Fruit fly (Drosophila melanogaster) whole organism, embryonic: Measurements from ENCODE around the gene CG10841.
A peak's percentile ranks its signal among the peaks of the same experiment; 100 is the strongest.

Experiments used
- Bteb2 ChIP-seq: fragments of 200-800 bp; sonication (Bioruptor generic); optimal IDR thresholded peaks from 2 replicates; lab custom pipeline; 2016; ENCODE audit warnings: missing biosample characterization, missing genetic modification characterization
- CG10979 ChIP-seq: fragments of 200-800 bp; sonication (Bioruptor generic); optimal IDR thresholded peaks from 2 replicates; lab custom pipeline; 2018; ENCODE audit warnings: missing biosample characterization, mild to moderate bottlenecking, missing genetic modification characterization, moderate library complexity
- CG11560 ChIP-seq: fragments of 200-800 bp; sonication (Bioruptor generic); IDR thresholded peaks from 3 replicates; pipeline ENCODE4 v1.3.6; 2022; ENCODE audit warnings: missing biosample characterization, missing genetic modification characterization
- CG13123 ChIP-seq: fragments of 200-800 bp; sonication (Bioruptor generic); optimal IDR thresholded peaks from 2 replicates; lab custom pipeline; 2016; ENCODE audit warnings: missing biosample characterization, missing genetic modification characterization
- CG16813 ChIP-seq: fragments of 200-800 bp; sonication (Bioruptor generic); IDR thresholded peaks from 3 replicates; pipeline ENCODE4 v1.3.6; 2022; ENCODE audit warnings: missing biosample characterization, missing genetic modification characterization; ENCODE audit not compliant: partially characterized antibody
- CG17568 ChIP-seq: fragments of 200-800 bp; sonication (Bioruptor generic); optimal IDR thresholded peaks from 2 replicates; lab custom pipeline; 2018; ENCODE audit warnings: missing biosample characterization, mild to moderate bottlenecking, missing genetic modification characterization, moderate library complexity
- CG2129 ChIP-seq: fragments of 200-800 bp; sonication (Bioruptor generic); IDR thresholded peaks from 2 replicates; pipeline ENCODE4 v1.3.6; 2022; ENCODE audit warnings: missing biosample characterization, missing genetic modification characterization; ENCODE audit not compliant: partially characterized antibody
- CG4617 ChIP-seq: fragments of 200-800 bp; sonication (Bioruptor generic); optimal IDR thresholded peaks from 3 replicates; lab custom pipeline; 2016; ENCODE audit warnings: missing biosample characterization, missing genetic modification characterization, borderline replicate concordance
- CG7928 ChIP-seq: fragments of 200-800 bp; sonication (Bioruptor generic); optimal IDR thresholded peaks from 2 replicates; lab custom pipeline; 2017; ENCODE audit warnings: missing biosample characterization, mild to moderate bottlenecking, missing genetic modification characterization
- CG7963 ChIP-seq: fragments of 200-800 bp; sonication (Bioruptor generic); IDR thresholded peaks from 3 replicates; pipeline ENCODE4 v1.3.6; 2022; ENCODE audit warnings: missing biosample characterization, missing genetic modification characterization; ENCODE audit not compliant: partially characterized antibody
- CG8944 ChIP-seq: fragments of 200-800 bp; sonication (Bioruptor generic); optimal IDR thresholded peaks from 3 replicates; lab custom pipeline; 2016; ENCODE audit warnings: missing biosample characterization, missing genetic modification characterization
- CkIIα-i1 ChIP-seq: fragments of 200-800 bp; sonication (Bioruptor generic); IDR thresholded peaks from 2 replicates; pipeline ENCODE4 v1.3.6; 2022; ENCODE audit warnings: missing biosample characterization, missing genetic modification characterization
- D ChIP-seq, 2 experiments: fragments of 200-800 bp in 1 of 2; fragments of >200 bp in 1 of 2; sonication (Bioruptor generic) in 1 of 2; optimal IDR thresholded peaks; 2 replicates in 1 of 2; 3 replicates in 1 of 2; lab custom pipeline; 2017; ENCODE audit warnings: mild to moderate bottlenecking in 1 of 2, missing biosample characterization in 1 of 2, missing genetic modification characterization in 1 of 2, missing genetic modification reagents in 1 of 2
- Eip74EF ChIP-seq, 2 experiments: fragments of 200-800 bp in 1 of 2; fragments of >200 bp in 1 of 2; sonication (Bioruptor generic) in 1 of 2; optimal IDR thresholded peaks; 2 replicates each; lab custom pipeline; 2017 to 2019; ENCODE audit warnings: missing biosample characterization in 2 of 2, missing genetic modification characterization in 2 of 2, mild to moderate bottlenecking in 1 of 2, moderate library complexity in 1 of 2
- Fer1 ChIP-seq: fragments of 200-800 bp; sonication (Bioruptor generic); optimal IDR thresholded peaks from 2 replicates; lab custom pipeline; 2017; ENCODE audit warnings: missing biosample characterization, mild to moderate bottlenecking, missing genetic modification characterization
- Fer2 ChIP-seq: fragments of 200-800 bp; sonication (Bioruptor generic); optimal IDR thresholded peaks from 2 replicates; lab custom pipeline; 2018; ENCODE audit warnings: missing biosample characterization, mild to moderate bottlenecking, missing genetic modification characterization, moderate library complexity
- MESR4 ChIP-seq: fragments of 200-800 bp; sonication (Bioruptor generic); optimal IDR thresholded peaks from 2 replicates; lab custom pipeline; 2018; ENCODE audit warnings: missing biosample characterization, mild to moderate bottlenecking, missing genetic modification characterization, moderate library complexity
- Neu2 ChIP-seq: fragments of 200-800 bp; sonication (Bioruptor generic); optimal IDR thresholded peaks from 3 replicates; lab custom pipeline; 2016; ENCODE audit warnings: missing biosample characterization, missing genetic modification characterization, borderline replicate concordance
- Oli ChIP-seq: fragments of 200-800 bp; sonication (Bioruptor generic); optimal IDR thresholded peaks from 2 replicates; lab custom pipeline; 2018; ENCODE audit warnings: missing biosample characterization, mild to moderate bottlenecking, missing genetic modification characterization, moderate library complexity
- Rx ChIP-seq: fragments of 200-800 bp; sonication (Bioruptor generic); IDR thresholded peaks from 2 replicates; pipeline ENCODE4 v1.3.6; 2022; ENCODE audit warnings: missing biosample characterization, missing genetic modification characterization
- Stat92E ChIP-seq, 3 experiments: fragments of >200 bp in 2 of 3; fragments of 200-800 bp in 1 of 3; sonication (Bioruptor generic) in 1 of 3; optimal IDR thresholded peaks; 2 replicates each; lab custom pipeline; 2017 to 2019; ENCODE audit warnings: missing biosample characterization in 3 of 3, missing genetic modification characterization in 3 of 3, mild to moderate bottlenecking in 1 of 3, moderate library complexity in 1 of 3
- Trl ChIP-seq, 3 experiments: fragments of >200 bp in 2 of 3; fragments of 200-800 bp in 1 of 3; sonication (Bioruptor generic) in 1 of 3; optimal IDR thresholded peaks; 2 replicates in 1 of 3; 3 replicates in 2 of 3; lab custom pipeline; 2016 to 2017; ENCODE audit warnings: missing biosample characterization in 1 of 3, missing genetic modification characterization in 1 of 3
- amos ChIP-seq: fragments of 200-800 bp; sonication (Bioruptor generic); IDR thresholded peaks from 2 replicates; pipeline ENCODE4 v1.3.6; 2022; ENCODE audit warnings: missing biosample characterization, missing genetic modification characterization; ENCODE audit not compliant: partially characterized antibody
- bowl ChIP-seq: fragments of 200-800 bp; sonication (Bioruptor generic); IDR thresholded peaks from 2 replicates; pipeline ENCODE4 v1.3.6; 2022; ENCODE audit warnings: missing biosample characterization, missing genetic modification characterization
- emc ChIP-seq: fragments of 200-800 bp; sonication (Bioruptor generic); optimal IDR thresholded peaks from 2 replicates; lab custom pipeline; 2016; ENCODE audit warnings: missing biosample characterization, missing genetic modification characterization
- fd64A ChIP-seq: fragments of 200-800 bp; sonication (Bioruptor generic); optimal IDR thresholded peaks from 3 replicates; lab custom pipeline; 2018; ENCODE audit warnings: missing biosample characterization, mild to moderate bottlenecking, missing genetic modification characterization
- gcm2 ChIP-seq: fragments of 200-800 bp; sonication (Bioruptor generic); optimal IDR thresholded peaks from 2 replicates; lab custom pipeline; 2016; ENCODE audit warnings: missing biosample characterization, missing genetic modification characterization
- gfzf ChIP-seq: fragments of 200-800 bp; sonication (Bioruptor generic); optimal IDR thresholded peaks from 2 replicates; lab custom pipeline; 2016; ENCODE audit warnings: missing biosample characterization, mild to moderate bottlenecking, missing genetic modification characterization, moderate library complexity
- hb ChIP-seq: fragments of 200-800 bp; sonication (Bioruptor generic); IDR thresholded peaks from 3 replicates; pipeline ENCODE4 v1.3.6; 2022; ENCODE audit warnings: missing biosample characterization, missing genetic modification characterization; ENCODE audit not compliant: partially characterized antibody
- hbn ChIP-seq: fragments of 200-800 bp; sonication (Bioruptor generic); IDR thresholded peaks from 2 replicates; pipeline ENCODE4 v1.3.6; 2022; ENCODE audit warnings: missing biosample characterization, missing genetic modification characterization; ENCODE audit not compliant: partially characterized antibody
- hth ChIP-seq: fragments of >200 bp; optimal IDR thresholded peaks from 2 replicates; lab custom pipeline; 2017; ENCODE audit warnings: inconsistent platforms
- insv ChIP-seq, 2 experiments: fragments of 200-800 bp; sonication (Bioruptor generic); optimal IDR thresholded peaks; 3 replicates each; lab custom pipeline; 2016 to 2018; ENCODE audit warnings: missing biosample characterization in 2 of 2, missing genetic modification characterization in 2 of 2
- luna ChIP-seq: fragments of 200-800 bp; sonication (Bioruptor generic); optimal IDR thresholded peaks from 2 replicates; lab custom pipeline; 2016; ENCODE audit warnings: missing biosample characterization, missing genetic modification characterization
- odd ChIP-seq: fragments of 200-800 bp; sonication (Bioruptor generic); optimal IDR thresholded peaks from 2 replicates; lab custom pipeline; 2017; ENCODE audit warnings: missing biosample characterization, mild to moderate bottlenecking, missing genetic modification characterization
- p53 ChIP-seq: fragments of 200-800 bp; sonication (Bioruptor generic); optimal IDR thresholded peaks from 2 replicates; lab custom pipeline; 2016; ENCODE audit warnings: missing biosample characterization, missing genetic modification characterization
- pan ChIP-seq, 4 experiments: fragments of >200 bp in 3 of 4; fragments of 200-800 bp in 1 of 4; sonication (Bioruptor generic) in 1 of 4; optimal IDR thresholded peaks in 3 of 4; IDR thresholded peaks in 1 of 4; 2 replicates each; pipeline versions ENCODE4 v1.3.6 to Lab custom; 2017 to 2022; ENCODE audit warnings: missing biosample characterization in 2 of 4, missing genetic modification characterization in 2 of 4, mixed read lengths in 1 of 4
- pros ChIP-seq: fragments of 200-800 bp; sonication (Bioruptor generic); optimal IDR thresholded peaks from 3 replicates; lab custom pipeline; 2019; ENCODE audit warnings: missing biosample characterization, mild to moderate bottlenecking, missing genetic modification characterization, moderate library complexity
- row ChIP-seq: fragments of 200-800 bp; sonication (Bioruptor generic); IDR thresholded peaks from 3 replicates; pipeline ENCODE4 v1.3.6; 2022; ENCODE audit warnings: missing biosample characterization, missing genetic modification characterization
- sqz ChIP-seq: fragments of 200-800 bp; sonication (Bioruptor generic); optimal IDR thresholded peaks from 3 replicates; lab custom pipeline; 2018; ENCODE audit warnings: missing biosample characterization, mild to moderate bottlenecking, missing genetic modification characterization
- ssp ChIP-seq: fragments of 200-800 bp; sonication (Bioruptor generic); IDR thresholded peaks from 2 replicates; pipeline ENCODE4 v1.3.6; 2022; ENCODE audit warnings: missing biosample characterization, missing genetic modification characterization
- stwl ChIP-seq: fragments of 200-800 bp; sonication (Bioruptor generic); optimal IDR thresholded peaks from 3 replicates; lab custom pipeline; 2018; ENCODE audit warnings: missing biosample characterization, mild to moderate bottlenecking, missing genetic modification characterization, moderate library complexity
- tup ChIP-seq: fragments of 200-800 bp; sonication (Bioruptor generic); optimal IDR thresholded peaks from 2 replicates; lab custom pipeline; 2016; ENCODE audit warnings: missing biosample characterization, mild to moderate bottlenecking, missing genetic modification characterization, moderate library complexity
- twi ChIP-seq: fragments of 200-800 bp; optimal IDR thresholded peaks from 2 replicates; lab custom pipeline; 2019; ENCODE audit warnings: missing biosample characterization, mild to moderate bottlenecking, missing genetic modification characterization, moderate library complexity
- tx ChIP-seq: fragments of 200-800 bp; sonication (Bioruptor generic); optimal IDR thresholded peaks from 2 replicates; lab custom pipeline; 2016; ENCODE audit warnings: missing biosample characterization, missing genetic modification characterization

Gene CG10841

dm6 chr3R:13645874-13646370 lies 14.2 kb downstream of the CG10841 start, which contains the start of gene sqd (continued):
- TF ChIP-seq CG13123 = no peak
- TF ChIP-seq p53 (GFP tag; lab: Kevin White, UChicago) = no peak
- no peak for TF ChIP-seq CkIIα-i1 (GFP tag; lab: Robert Waterston, UW)
- peak; percentile 29 for TF ChIP-seq CG17568
- TF ChIP-seq bowl (GFP tag; lab: Robert Waterston, UW) = no peak

- peak; percentile 17 for TF ChIP-seq stwl (tag; lab: Kevin White, UChicago)
- TF ChIP-seq Neu2 (GFP tag; lab: Kevin White, UChicago) = no peak
- peak; percentile 8 for TF ChIP-seq CG4617 (GFP tag; lab: Kevin White, UChicago)
- no peak for TF ChIP-seq CG10979
- TF ChIP-seq CG2129 (GFP tag; lab: Robert Waterston, UW) = no peak
- TF ChIP-seq insv (GFP tag; optimal IDR thresholded peaks at IDR 0.05; lab: Kevin White, UChicago) = peak in 1 of 2 experiments; percentile 13
- TF ChIP-seq odd (GFP tag; lab: Kevin White, UChicago) = no peak
- TF ChIP-seq hb (GFP tag; lab: Robert Waterston, UW) = no peak
- no peak for TF ChIP-seq pan (optimal IDR thresholded peaks at IDR 0.05; lab: Kevin White, UChicago)
- no peak for TF ChIP-seq pan (GFP tag; optimal IDR thresholded peaks at IDR 0.05 in 1 of 2, IDR thresholded peaks at IDR 0.05 in 1 of 2)
- TF ChIP-seq Bteb2 = no peak
- TF ChIP-seq CG7928 = no peak
- no peak for TF ChIP-seq CG11560 (tag; lab: Robert Waterston, UW)
- TF ChIP-seq hth (lab: Kevin White, UChicago) = no peak
- peak; percentile 37 for TF ChIP-seq gfzf (GFP tag; lab: Kevin White, UChicago)
- TF ChIP-seq Oli (tag; lab: Kevin White, UChicago) = no peak
- no peak for TF ChIP-seq tup (GFP tag; lab: Kevin White, UChicago)
- no peak for TF ChIP-seq amos
- TF ChIP-seq ssp = peak; percentile 9; the same call in 1 of the 2 replicates
- no peak for TF ChIP-seq tx
- no peak for TF ChIP-seq CG7963
- peak in 1 of 2 experiments; percentile 49 for TF ChIP-seq Trl (optimal IDR thresholded peaks at IDR 0.05; lab: Kevin White, UChicago)
- no peak for TF ChIP-seq Trl (GFP tag; optimal IDR thresholded peaks at IDR 0.05; lab: Kevin White, UChicago)
- TF ChIP-seq emc (GFP tag; lab: Kevin White, UChicago) = no peak
- TF ChIP-seq twi = no peak
- no peak for TF ChIP-seq hbn
- TF ChIP-seq Eip74EF (GFP tag; optimal IDR thresholded peaks at IDR 0.05; lab: Kevin White, UChicago) = peak in 1 of 2 experiments; percentile 16
- TF ChIP-seq gcm2 (GFP tag; lab: Kevin White, UChicago) = no peak
- TF ChIP-seq pros (GFP tag; lab: Kevin White, UChicago) = no peak
- TF ChIP-seq luna = no peak
- TF ChIP-seq D (optimal IDR thresholded peaks at IDR 0.05; lab: Kevin White, UChicago) = no peak
- no peak for TF ChIP-seq D (GFP tag; optimal IDR thresholded peaks at IDR 0.05; lab: Kevin White, UChicago)
- TF ChIP-seq sqz (GFP tag; lab: Kevin White, UChicago) = peak; percentile 41
- TF ChIP-seq Fer2 (tag; lab: Kevin White, UChicago) = no peak
- TF ChIP-seq Rx = no peak
- no peak for TF ChIP-seq CG16813 (GFP tag; lab: Robert Waterston, UW)
- peak; percentile 15 for TF ChIP-seq Fer1
- TF ChIP-seq MESR4 (GFP tag; lab: Kevin White, UChicago) = peak; percentile 49
- TF ChIP-seq CG8944 (GFP tag; lab: Kevin White, UChicago) = no peak
- no peak for TF ChIP-seq Stat92E (GFP tag; optimal IDR thresholded peaks at IDR 0.05; lab: Kevin White, UChicago)
- peak; percentile 71 for TF ChIP-seq row (GFP tag; lab: Robert Waterston, UW)
- no peak for TF ChIP-seq fd64A (GFP tag; lab: Kevin White, UChicago)
Measured at dm6 chr3R:13646729-13647633, 15.2 kb downstream of the CG10841 start, which contains the start of gene rin. Gene rin (plus strand): TSS chr3R:13647004.
